Worm (Caenorhabditis elegans) whole organism, L4/young adult: ENCODE measurements around the gene F58F12.1.

Experiments used
- W03F9.2 ChIP-seq: fragments of 150-350 bp; optimal IDR thresholded peaks from 2 replicates; lab custom pipeline; 2014; ENCODE audit warnings: missing biosample characterization, missing genetic modification characterization
- him-1 ChIP-seq: sonication (generic microtip); optimal IDR thresholded peaks from 2 replicates; lab custom pipeline; 2016; ENCODE audit warnings: missing genotype, missing genetic modification reagents, missing genetic modification characterization, missing compliant biosample characterization

DNA sequence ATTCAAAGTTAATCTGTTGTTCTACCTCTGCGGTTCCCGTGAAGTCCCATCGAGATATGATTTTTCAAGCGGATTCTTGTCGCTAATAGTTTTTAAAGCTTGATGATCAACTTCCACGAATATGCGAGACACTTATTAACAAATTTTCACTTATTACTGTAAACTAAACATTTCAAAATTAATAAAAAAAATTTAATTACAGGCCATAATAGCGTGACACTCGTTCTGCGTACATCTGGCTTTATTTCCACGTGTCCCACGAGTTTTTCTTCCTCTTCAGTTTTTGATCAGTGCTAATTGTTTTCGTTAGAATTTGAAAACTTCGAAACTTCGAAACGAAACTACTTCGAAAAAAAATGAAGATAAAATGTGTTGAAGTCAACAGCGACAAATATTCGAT is 18.2 kb downstream of the F58F12.1 start, which contains the start of gene btb-2:
- TF ChIP-seq W03F9.2 (tag; lab: Kevin White, UChicago) (no peak), him-1 (no peak)
